Worm (Caenorhabditis elegans) whole organism, L4 larva: ENCODE measurements around the gene sru-24.

Source experiments
- ama-1 ChIP-seq: fragments of 150-350 bp; optimal IDR thresholded peaks from 2 replicates; lab custom pipeline; 2014; ENCODE audit warnings: inconsistent platforms, mixed read lengths
- nhr-41 ChIP-seq: fragments of 200-800 bp; sonication (Bioruptor generic); IDR thresholded peaks from 2 replicates; pipeline ENCODE4 v1.3.6; 2022; ENCODE audit warnings: missing genetic modification reagents, missing genetic modification characterization, missing compliant biosample characterization

DNA sequence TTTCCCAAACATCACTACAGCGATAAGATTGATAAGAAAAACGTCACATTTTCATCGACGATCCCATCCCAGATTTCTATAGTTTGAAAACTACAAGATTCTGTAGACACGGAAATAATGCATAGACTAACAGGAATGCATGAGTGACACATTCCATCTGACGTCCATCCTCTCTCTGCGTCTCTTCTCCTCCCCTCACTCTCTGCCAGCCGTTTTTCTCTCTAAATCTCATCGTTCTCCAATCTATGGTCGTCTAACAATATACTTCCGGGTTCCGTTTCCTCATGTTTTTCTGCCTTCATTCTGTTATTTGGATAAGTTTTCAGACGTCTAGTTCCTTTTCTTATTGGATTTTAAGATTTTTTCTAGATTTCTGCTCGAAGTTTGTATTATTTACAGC, 52.2 kb downstream of the sru-24 start, which contains the start of gene F48G7.4:
- no peak for TF ChIP-seq nhr-41 (GFP tag; lab: Robert Waterston, UW)
- no peak for TF ChIP-seq ama-1 (lab: Kevin White, UChicago)
